Worm (Caenorhabditis elegans): ENCODE measurements around the gene srd-74.

- no peak for TF ChIP-seq him-1 (tag; optimal IDR thresholded peaks at IDR 0.05)
- no peak for TF ChIP-seq dao-5 (tag; optimal IDR thresholded peaks at IDR 0.05)
Measured at ce11 chrIII:11814653-11815052, 32.8 kb downstream of the srd-74 start.

Data from whole organism, L4/young adult.